Fruit fly (Drosophila melanogaster): ENCODE data around the gene CG14722.

The CG14722 gene

DNA sequence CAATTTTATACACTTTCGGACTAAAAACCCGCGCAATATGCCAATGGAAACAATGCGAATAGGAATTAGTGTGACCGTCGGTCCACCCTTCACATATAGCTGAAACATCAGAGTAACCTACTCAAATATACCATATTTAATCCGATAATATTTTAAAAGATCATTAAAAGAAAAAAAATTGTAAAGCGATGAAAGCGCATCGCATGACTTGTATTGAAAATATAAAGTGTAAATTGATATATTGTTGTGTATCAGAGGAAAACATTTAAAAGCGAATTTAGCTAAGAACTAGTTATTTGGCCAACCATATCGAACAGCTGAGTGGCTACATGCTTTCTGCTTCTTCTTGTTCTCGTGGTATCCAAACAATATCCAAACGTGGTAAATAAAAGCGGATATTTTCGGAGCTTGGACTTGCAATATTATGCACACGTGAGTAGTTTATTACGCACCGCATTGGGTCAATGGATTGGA, at the start of gene CG14722, which contains the start of gene Blm (continued):
- TF ChIP-seq Sox100B (GFP tag; optimal IDR thresholded peaks at IDR 0.05) (no peak), Drgx (GFP tag; IDR thresholded peaks at IDR 0.05) (no peak), CG18011 (GFP tag; optimal IDR thresholded peaks at IDR 0.05) (no peak), Rx (GFP tag; IDR thresholded peaks at IDR 0.05) (no peak), CG17359 (tag; optimal IDR thresholded peaks at IDR 0.05) (no peak), CoRest (tag; optimal IDR thresholded peaks at IDR 0.05) (no peak), pum (GFP tag; optimal IDR thresholded peaks at IDR 0.05) (no peak), CG8359 (GFP tag; optimal IDR thresholded peaks at IDR 0.05; ENCODE audit: borderline replicate concordance) (no peak), CG4707 (GFP tag; optimal IDR thresholded peaks at IDR 0.05) (no peak), vvl (GFP tag; IDR thresholded peaks at IDR 0.05) (no peak), cas (GFP tag; IDR thresholded peaks at IDR 0.05) (no peak), eyg (GFP tag; optimal IDR thresholded peaks at IDR 0.05) (no peak), ranshi (GFP tag; IDR thresholded peaks at IDR 0.05) (no peak), CG32772 (GFP tag; IDR thresholded peaks at IDR 0.05) (no peak), Mes4 (GFP tag; optimal IDR thresholded peaks at IDR 0.05) (no peak), CG13296 (GFP tag; optimal IDR thresholded peaks at IDR 0.05) (no peak), esg (GFP tag; conservative IDR thresholded peaks at IDR 0.05) (no peak), sna (GFP tag; IDR thresholded peaks at IDR 0.05; ENCODE audit: partially characterized antibody) (0 out of 2 replicates have a peak, but pooled peaks have one; percentile 25), nerfin-2 (GFP tag; IDR thresholded peaks at IDR 0.05; ENCODE audit: partially characterized antibody) (no peak), CG12299 (tag; optimal IDR thresholded peaks at IDR 0.05) (no peak), CG11247 (GFP tag; IDR thresholded peaks at IDR 0.05) (no peak), rib (GFP tag; IDR thresholded peaks at IDR 0.05) (no peak), fd102C (GFP tag; optimal IDR thresholded peaks at IDR 0.05) (no peak), Sry-δ (GFP tag; optimal IDR thresholded peaks at IDR 0.05) (peak; percentile 43), Bdp1 (GFP tag; optimal IDR thresholded peaks at IDR 0.05) (no peak), pros (GFP tag; optimal IDR thresholded peaks at IDR 0.05) (no peak), ara (GFP tag; IDR thresholded peaks at IDR 0.05) (no peak), Taf1 (GFP tag; IDR thresholded peaks at IDR 0.05) (no peak), bowl (GFP tag; IDR thresholded peaks at IDR 0.05) (no peak), ab (GFP tag; optimal IDR thresholded peaks at IDR 0.05) (no peak), MBD-R2 (GFP tag; IDR thresholded peaks at IDR 0.05) (peak; percentile 68; the same call in 1 of the 2 replicates), CG3847 (GFP tag; IDR thresholded peaks at IDR 0.05) (no peak), oc (tag; optimal IDR thresholded peaks at IDR 0.05) (no peak), CkIIα-i1 (GFP tag; IDR thresholded peaks at IDR 0.05) (no peak), CG10543 (GFP tag; optimal IDR thresholded peaks at IDR 0.05) (no peak), dysf (GFP tag; IDR thresholded peaks at IDR 0.05) (no peak), CG15011 (GFP tag; optimal IDR thresholded peaks at IDR 0.05) (no peak), H2.0 (GFP tag; IDR thresholded peaks at IDR 0.05) (no peak), CG7928 (GFP tag; optimal IDR thresholded peaks at IDR 0.05) (no peak), CG2202 (tag; optimal IDR thresholded peaks at IDR 0.05) (no peak), CG11696 (GFP tag; IDR thresholded peaks at IDR 0.05) (no peak), CG14050 (GFP tag; IDR thresholded peaks at IDR 0.05) (no peak), pan (optimal IDR thresholded peaks at IDR 0.05) (no peak), pan (GFP tag; optimal IDR thresholded peaks at IDR 0.05 in 1 of 2, IDR thresholded peaks at IDR 0.05 in 1 of 2) (no peak), CG4730 (GFP tag; IDR thresholded peaks at IDR 0.05) (no peak), fd96Cb (tag; optimal IDR thresholded peaks at IDR 0.05) (no peak), CG11398 (GFP tag; optimal IDR thresholded peaks at IDR 0.05) (no peak), CG17612 (GFP tag; IDR thresholded peaks at IDR 0.05) (no peak), gsb (GFP tag; IDR thresholded peaks at IDR 0.05) (no peak), hb (GFP tag; IDR thresholded peaks at IDR 0.05; ENCODE audit: partially characterized antibody) (no peak), fu2 (GFP tag; optimal IDR thresholded peaks at IDR 0.05) (no peak), Atf-2 (GFP tag; optimal IDR thresholded peaks at IDR 0.05) (no peak), CG17802 (tag; optimal IDR thresholded peaks at IDR 0.05) (no peak)
